Worm (Caenorhabditis elegans): ENCODE measurements around the gene dph-7.

dph-7 gene

ce11 chrIII:13277881-13278500 is 36.9 kb upstream of the dph-7 start:
- no peak for TF ChIP-seq nhr-12 (tag; optimal IDR thresholded peaks at IDR 0.05)
- peak; percentile 98 for TF ChIP-seq zip-8 (tag; optimal IDR thresholded peaks at IDR 0.05)

ce11 chrIII:13285421-13285820 is 29.5 kb upstream of the dph-7 start, which contains the start of gene F56A8.8:
F56A8.8 (plus strand) TSS chrIII:13285721.
- TF ChIP-seq blmp-1 (tag; optimal IDR thresholded peaks at IDR 0.05): no peak
- TF ChIP-seq M03D4.4 (tag; optimal IDR thresholded peaks at IDR 0.05): no peak
- no peak for TF ChIP-seq nhr-76 (tag; optimal IDR thresholded peaks at IDR 0.05)

- TF ChIP-seq mls-2 (tag; optimal IDR thresholded peaks at IDR 0.05): peak; percentile 51
- TF ChIP-seq M03D4.4 (tag; optimal IDR thresholded peaks at IDR 0.05): peak; percentile 43
- peak; percentile 50 for TF ChIP-seq sptf-1 (tag; optimal IDR thresholded peaks at IDR 0.05)
- TF ChIP-seq drap-1 (GFP tag; optimal IDR thresholded peaks at IDR 0.05): peak; percentile 14
- peak; percentile 59 for TF ChIP-seq ceh-43 (GFP tag; optimal IDR thresholded peaks at IDR 0.05)
These were observed 21.9 kb upstream of the dph-7 start, which contains the start of gene set-25 for ce11 chrIII:13292971-13293514. set-25 (minus strand) TSS chrIII:13293090.

ce11 chrIII:13296289-13296874 is 18.5 kb upstream of the dph-7 start, which contains the start of gene npp-18:
npp-18 (plus strand) TSS chrIII:13296853.
- TF ChIP-seq pha-4 (tag; optimal IDR thresholded peaks at IDR 0.05) (peak; percentile 13), mep-1 (tag; optimal IDR thresholded peaks at IDR 0.05) (peak; percentile 16), ces-1 (GFP tag; optimal IDR thresholded peaks at IDR 0.05) (peak; percentile 60), lin-13 (tag; optimal IDR thresholded peaks at IDR 0.05) (peak; percentile 16), lsy-2 (tag; optimal IDR thresholded peaks at IDR 0.05) (peak; percentile 49)

ce11 chrIII:13298722-13299431 is 16.0 kb upstream of the dph-7 start, which contains the start of gene pgm-2:
pgm-2 (plus strand) TSS chrIII:13299378.
- TF ChIP-seq snpc-4 (tag; optimal IDR thresholded peaks at IDR 0.05): no peak
- TF ChIP-seq nhr-2 (tag; optimal IDR thresholded peaks at IDR 0.05): peak; percentile 35
- TF ChIP-seq elt-1 (tag; optimal IDR thresholded peaks at IDR 0.05; ENCODE audit: borderline replicate concordance, insufficient read depth): peak; percentile 82
- no peak for TF ChIP-seq nhr-12 (tag; optimal IDR thresholded peaks at IDR 0.05)

- TF ChIP-seq lin-32 (GFP tag; optimal IDR thresholded peaks at IDR 0.05) (no peak), ces-1 (GFP tag; optimal IDR thresholded peaks at IDR 0.05) (no peak), unc-120 (tag; optimal IDR thresholded peaks at IDR 0.05; ENCODE audit: poor library complexity, severe bottlenecking) (no peak), sem-2 (GFP tag; optimal IDR thresholded peaks at IDR 0.05) (no peak), sptf-1 (tag; optimal IDR thresholded peaks at IDR 0.05) (no peak)
These were observed 12.9 kb upstream of the dph-7 start for ce11 chrIII:13301983-13302382.

- TF ChIP-seq ceh-43 (GFP tag; optimal IDR thresholded peaks at IDR 0.05) (no peak), mab-5 (tag; optimal IDR thresholded peaks at IDR 0.05) (no peak), ceh-39 (tag; optimal IDR thresholded peaks at IDR 0.05) (no peak), drap-1 (GFP tag; optimal IDR thresholded peaks at IDR 0.05) (no peak), mep-1 (tag; optimal IDR thresholded peaks at IDR 0.05) (no peak), mls-2 (tag; optimal IDR thresholded peaks at IDR 0.05) (no peak), pha-4 (tag; optimal IDR thresholded peaks at IDR 0.05) (no peak), ztf-11 (tag; optimal IDR thresholded peaks at IDR 0.05) (no peak), bed-3 (GFP tag; optimal IDR thresholded peaks at IDR 0.05) (no peak), hlh-1 (tag; optimal IDR thresholded peaks at IDR 0.05) (no peak), elt-3 (tag; optimal IDR thresholded peaks at IDR 0.05) (no peak), nhr-28 (tag; optimal IDR thresholded peaks at IDR 0.05) (no peak), sem-2 (GFP tag; optimal IDR thresholded peaks at IDR 0.05) (no peak), ceh-83 (GFP tag; optimal IDR thresholded peaks at IDR 0.05) (no peak), elt-1 (tag; optimal IDR thresholded peaks at IDR 0.05; ENCODE audit: borderline replicate concordance, insufficient read depth) (no peak)
These were observed 12.3 kb upstream of the dph-7 start for ce11 chrIII:13302578-13302977.
